Worm (Caenorhabditis elegans) whole organism, mixed stage, embryonic: ENCODE measurements around the gene srw-85.

ENCODE experiments used
- M03D4.4 ChIP-seq: sonication (generic microtip); optimal IDR thresholded peaks from 2 replicates; lab custom pipeline; 2017; ENCODE audit warnings: mild to moderate bottlenecking, missing genetic modification characterization, missing compliant biosample characterization
- bed-3 ChIP-seq: fragments of 200-800 bp; sonication (Bioruptor generic); optimal IDR thresholded peaks from 3 replicates; lab custom pipeline; 2018; ENCODE audit warnings: mild to moderate bottlenecking, missing genetic modification characterization, moderate library complexity, missing compliant biosample characterization
- ceh-39 ChIP-seq: fragments of 150-350 bp; optimal IDR thresholded peaks from 2 replicates; lab custom pipeline; 2014; ENCODE audit warnings: missing biosample characterization, missing genetic modification characterization
- ceh-43 ChIP-seq: fragments of 200-800 bp; sonication (Bioruptor generic); optimal IDR thresholded peaks from 2 replicates; lab custom pipeline; 2018; ENCODE audit warnings: mild to moderate bottlenecking, missing genetic modification characterization, moderate library complexity, missing compliant biosample characterization
- ceh-83 ChIP-seq: fragments of 200-800 bp; sonication (Bioruptor generic); optimal IDR thresholded peaks from 2 replicates; lab custom pipeline; 2018; ENCODE audit warnings: mild to moderate bottlenecking, missing genetic modification characterization, missing compliant biosample characterization
- ces-1 ChIP-seq: fragments of 150-350 bp; optimal IDR thresholded peaks from 2 replicates; lab custom pipeline; 2014; ENCODE audit warnings: missing biosample characterization, missing genetic modification reagents, missing genetic modification characterization
- cnd-1 ChIP-seq: fragments of 200-800 bp; sonication (Bioruptor generic); optimal IDR thresholded peaks from 2 replicates; lab custom pipeline; 2018; ENCODE audit warnings: mild to moderate bottlenecking, missing genetic modification characterization, missing compliant biosample characterization
- drap-1 ChIP-seq: fragments of 200-800 bp; sonication (Bioruptor generic); optimal IDR thresholded peaks from 3 replicates; lab custom pipeline; 2018; ENCODE audit warnings: mild to moderate bottlenecking, missing genetic modification characterization, missing compliant biosample characterization
- elt-1 ChIP-seq: sonication (generic microtip); optimal IDR thresholded peaks from 2 replicates; lab custom pipeline; 2017; ENCODE audit warnings: missing genetic modification characterization, mild to moderate bottlenecking, missing compliant biosample characterization, antibody characterized with exemption, moderate library complexity, borderline replicate concordance; ENCODE audit not compliant: insufficient read depth
- elt-3 ChIP-seq: fragments of 150-350 bp; optimal IDR thresholded peaks from 2 replicates; lab custom pipeline; 2014; ENCODE audit warnings: missing biosample characterization, missing genetic modification characterization
- flh-1 ChIP-seq: fragments of 200-800 bp; sonication (Bioruptor generic); optimal IDR thresholded peaks from 2 replicates; lab custom pipeline; 2018; ENCODE audit warnings: mild to moderate bottlenecking, missing genetic modification characterization, moderate library complexity, missing compliant biosample characterization
- ham-2 ChIP-seq: fragments of 200-800 bp; sonication (Bioruptor generic); optimal IDR thresholded peaks from 2 replicates; lab custom pipeline; 2018; ENCODE audit warnings: mild to moderate bottlenecking, missing genetic modification characterization, missing compliant biosample characterization
- hlh-1 ChIP-seq: fragments of 150-350 bp; optimal IDR thresholded peaks from 2 replicates; lab custom pipeline; 2014; ENCODE audit warnings: missing biosample characterization, missing genetic modification reagents, missing genetic modification characterization
- lin-13 ChIP-seq: fragments of 150-350 bp; optimal IDR thresholded peaks from 2 replicates; lab custom pipeline; 2014; ENCODE audit warnings: missing biosample characterization, missing genetic modification characterization
- lin-32 ChIP-seq: fragments of 200-800 bp; sonication (Bioruptor generic); optimal IDR thresholded peaks from 2 replicates; lab custom pipeline; 2018; ENCODE audit warnings: mild to moderate bottlenecking, missing genetic modification characterization, missing compliant biosample characterization
- mab-5 ChIP-seq: fragments of 150-350 bp; optimal IDR thresholded peaks from 2 replicates; lab custom pipeline; 2014; ENCODE audit warnings: missing biosample characterization, missing genetic modification characterization
- mep-1 ChIP-seq: fragments of 150-350 bp; optimal IDR thresholded peaks from 2 replicates; lab custom pipeline; 2017; ENCODE audit warnings: missing biosample characterization, missing genetic modification reagents, missing genetic modification characterization, inconsistent platforms
- mls-2 ChIP-seq: sonication (generic microtip); optimal IDR thresholded peaks from 2 replicates; lab custom pipeline; 2016; ENCODE audit warnings: mild to moderate bottlenecking, missing genetic modification characterization, moderate library complexity, missing compliant biosample characterization
- nhr-12 ChIP-seq: fragments of 150-350 bp; optimal IDR thresholded peaks from 2 replicates; lab custom pipeline; 2014; ENCODE audit warnings: missing biosample characterization, missing genetic modification characterization
- nhr-2 ChIP-seq: fragments of 150-350 bp; optimal IDR thresholded peaks from 2 replicates; lab custom pipeline; 2014; ENCODE audit warnings: missing biosample characterization, missing genetic modification characterization
- nhr-237 ChIP-seq: fragments of 150-350 bp; optimal IDR thresholded peaks from 2 replicates; lab custom pipeline; 2014; ENCODE audit warnings: missing biosample characterization, missing genetic modification characterization
- nhr-28 ChIP-seq: fragments of 150-350 bp; optimal IDR thresholded peaks from 2 replicates; lab custom pipeline; 2014; ENCODE audit warnings: missing biosample characterization, missing genetic modification characterization
- nhr-76 ChIP-seq: sonication (generic microtip); optimal IDR thresholded peaks from 2 replicates; lab custom pipeline; 2017; ENCODE audit warnings: missing biosample characterization, missing genetic modification characterization
- pha-4 ChIP-seq: fragments of 150-350 bp; optimal IDR thresholded peaks from 2 replicates; lab custom pipeline; 2018; ENCODE audit warnings: missing biosample characterization, missing genetic modification reagents, missing genetic modification characterization
- sem-2 ChIP-seq: fragments of 200-800 bp; sonication (Bioruptor generic); optimal IDR thresholded peaks from 2 replicates; lab custom pipeline; 2018; ENCODE audit warnings: mild to moderate bottlenecking, missing genetic modification characterization, missing compliant biosample characterization
- snpc-4 ChIP-seq: fragments of 150-350 bp; optimal IDR thresholded peaks from 2 replicates; lab custom pipeline; 2014; ENCODE audit warnings: missing biosample characterization, missing genetic modification characterization
- sptf-1 ChIP-seq: sonication (generic microtip); optimal IDR thresholded peaks from 2 replicates; lab custom pipeline; 2017; ENCODE audit warnings: mild to moderate bottlenecking, missing genetic modification characterization, moderate library complexity, missing compliant biosample characterization
- tbx-8 ChIP-seq: fragments of 200-800 bp; sonication (Bioruptor generic); optimal IDR thresholded peaks from 2 replicates; lab custom pipeline; 2018; ENCODE audit warnings: mild to moderate bottlenecking, missing genetic modification characterization, moderate library complexity, missing compliant biosample characterization
- unc-120 ChIP-seq: sonication (generic microtip); optimal IDR thresholded peaks from 2 replicates; lab custom pipeline; 2017; ENCODE audit warnings: missing genetic modification characterization, missing compliant biosample characterization; ENCODE audit not compliant: poor library complexity, severe bottlenecking
- unc-39 ChIP-seq: fragments of 150-350 bp; optimal IDR thresholded peaks from 2 replicates; lab custom pipeline; 2014; ENCODE audit warnings: missing biosample characterization, missing genetic modification characterization
- unc-62 ChIP-seq: fragments of 150-350 bp; optimal IDR thresholded peaks from 2 replicates; lab custom pipeline; 2014; ENCODE audit warnings: missing biosample characterization, missing genetic modification reagents, missing genetic modification characterization
- zip-8 ChIP-seq: fragments of 150-350 bp; optimal IDR thresholded peaks from 2 replicates; lab custom pipeline; 2014; ENCODE audit warnings: missing biosample characterization, missing genetic modification characterization
- ztf-11 ChIP-seq: fragments of 150-350 bp; optimal IDR thresholded peaks from 2 replicates; lab custom pipeline; 2014; ENCODE audit warnings: missing biosample characterization, missing genetic modification characterization

The srw-85 gene

ce11 chrV:19431036-19431435 is at the start of gene srw-85:
Gene srw-85, minus strand, starts transcription at chrV:19431136.
- no peak for TF ChIP-seq ztf-11 (tag; lab: Kevin White, UChicago)
- TF ChIP-seq nhr-237 (tag; lab: Kevin White, UChicago), result no peak
- TF ChIP-seq pha-4 (tag; lab: Kevin White, UChicago), result no peak
- TF ChIP-seq cnd-1 (tag; lab: Kevin White, UChicago), result no peak
- no peak for TF ChIP-seq ceh-83 (GFP tag; lab: Kevin White, UChicago)
- TF ChIP-seq sem-2, result no peak
- TF ChIP-seq elt-3 (tag; lab: Kevin White, UChicago), result no peak
- TF ChIP-seq ces-1 (GFP tag; lab: Kevin White, UChicago), result no peak
- no peak for TF ChIP-seq unc-39
- no peak for TF ChIP-seq flh-1 (GFP tag; lab: Kevin White, UChicago)
- no peak for TF ChIP-seq ceh-39 (tag; lab: Kevin White, UChicago)
- no peak for TF ChIP-seq zip-8 (tag; lab: Kevin White, UChicago)
- TF ChIP-seq hlh-1, result no peak
- no peak for TF ChIP-seq lin-32 (GFP tag; lab: Kevin White, UChicago)

- TF ChIP-seq ztf-11 (tag; lab: Kevin White, UChicago) (no peak), cnd-1 (tag; lab: Kevin White, UChicago) (no peak), ces-1 (GFP tag; lab: Kevin White, UChicago) (no peak), nhr-237 (tag; lab: Kevin White, UChicago) (no peak), ceh-43 (no peak), mep-1 (tag; lab: Kevin White, UChicago) (no peak), nhr-76 (tag; lab: Kevin White, UChicago) (no peak), nhr-28 (no peak), unc-120 (tag; lab: Kevin White, UChicago) (no peak), mls-2 (no peak), M03D4.4 (tag; lab: Kevin White, UChicago) (no peak), sptf-1 (tag; lab: Kevin White, UChicago) (no peak), tbx-8 (no peak), elt-1 (tag; lab: Kevin White, UChicago) (no peak)
Observed at ce11 chrV:19477852-19478251, 46.9 kb upstream of the srw-85 start, which contains the start of gene Y43F8B.9. Gene Y43F8B.9, plus strand, starts transcription at chrV:19478152.

- no peak for TF ChIP-seq mls-2
- no peak for TF ChIP-seq pha-4 (tag; lab: Kevin White, UChicago)
- TF ChIP-seq lin-13 (tag; lab: Kevin White, UChicago), result no peak
- TF ChIP-seq nhr-76 (tag; lab: Kevin White, UChicago), result no peak
- no peak for TF ChIP-seq zip-8 (tag; lab: Kevin White, UChicago)
- TF ChIP-seq ces-1 (GFP tag; lab: Kevin White, UChicago), result no peak
- TF ChIP-seq tbx-8, result no peak
- no peak for TF ChIP-seq unc-62 (GFP tag; lab: Kevin White, UChicago)
Observed at ce11 chrV:19477302-19477701, 46.4 kb upstream of the srw-85 start.

ce11 chrV:19473842-19474514 is 43.0 kb upstream of the srw-85 start, which contains the start of gene Y43F8B.10:
Gene Y43F8B.10, plus strand, starts transcription at chrV:19474464.
- TF ChIP-seq hlh-1 (peak; percentile 64), elt-1 (tag; lab: Kevin White, UChicago) (no peak), unc-120 (tag; lab: Kevin White, UChicago) (peak; percentile 29)

- TF ChIP-seq ceh-43 (no peak), nhr-28 (no peak), ceh-39 (tag; lab: Kevin White, UChicago) (no peak), bed-3 (GFP tag; lab: Kevin White, UChicago) (no peak)
Observed at ce11 chrV:19470385-19470784, 39.4 kb upstream of the srw-85 start, which contains the start of gene Y43F8B.11. Gene Y43F8B.11, plus strand, starts transcription at chrV:19470685.

- no peak for TF ChIP-seq unc-39
- TF ChIP-seq sem-2, result no peak
- no peak for TF ChIP-seq nhr-2 (tag; lab: Kevin White, UChicago)
- TF ChIP-seq mep-1 (tag; lab: Kevin White, UChicago), result no peak
- no peak for TF ChIP-seq mab-5 (tag; lab: Kevin White, UChicago)
- no peak for TF ChIP-seq drap-1 (GFP tag; lab: Kevin White, UChicago)
- no peak for TF ChIP-seq unc-120 (tag; lab: Kevin White, UChicago)
- TF ChIP-seq sptf-1 (tag; lab: Kevin White, UChicago), result no peak
- no peak for TF ChIP-seq tbx-8
- no peak for TF ChIP-seq elt-1 (tag; lab: Kevin White, UChicago)
- no peak for TF ChIP-seq ztf-11 (tag; lab: Kevin White, UChicago)
- no peak for TF ChIP-seq ces-1 (GFP tag; lab: Kevin White, UChicago)
- TF ChIP-seq snpc-4 (tag; lab: Kevin White, UChicago), result no peak
- no peak for TF ChIP-seq lin-13 (tag; lab: Kevin White, UChicago)
- TF ChIP-seq nhr-76 (tag; lab: Kevin White, UChicago), result no peak
- no peak for TF ChIP-seq lin-32 (GFP tag; lab: Kevin White, UChicago)
- TF ChIP-seq nhr-28, result no peak
- no peak for TF ChIP-seq ham-2 (GFP tag; lab: Kevin White, UChicago)
- TF ChIP-seq zip-8 (tag; lab: Kevin White, UChicago), result no peak
- no peak for TF ChIP-seq nhr-12 (tag; lab: Kevin White, UChicago)
- TF ChIP-seq, all 35 proteins: peak for 0
Observed at ce11 chrV:19468083-19468482, 37.1 kb upstream of the srw-85 start, which contains the start of gene Y43F8B.12. Gene Y43F8B.12, plus strand, starts transcription at chrV:19468383.
